Fruit fly (Drosophila melanogaster) whole organism, embryonic: ENCODE measurements around the gene CG34107.

Source experiments
- Abd-B ChIP-seq: fragments of 200-800 bp; sonication (Bioruptor generic); optimal IDR thresholded peaks from 2 replicates; lab custom pipeline; 2018; ENCODE audit warnings: missing biosample characterization, mild to moderate bottlenecking, missing genetic modification characterization, moderate library complexity
- Adf1 ChIP-seq: fragments of 200-800 bp; sonication (Bioruptor generic); IDR thresholded peaks from 2 replicates; pipeline ENCODE4 v1.3.6; 2022; ENCODE audit warnings: missing biosample characterization, missing genetic modification characterization
- CG11085 ChIP-seq: fragments of 200-800 bp; sonication (Bioruptor generic); IDR thresholded peaks from 2 replicates; pipeline ENCODE4 v1.3.6; 2022; ENCODE audit warnings: missing biosample characterization, missing genetic modification characterization
- CG12391 ChIP-seq: fragments of 200-800 bp; sonication (Bioruptor generic); optimal IDR thresholded peaks from 3 replicates; lab custom pipeline; 2018; ENCODE audit warnings: missing biosample characterization, mild to moderate bottlenecking, missing genetic modification characterization, moderate library complexity
- CG13296 ChIP-seq: fragments of 200-800 bp; sonication (Bioruptor generic); optimal IDR thresholded peaks from 3 replicates; lab custom pipeline; 2018; ENCODE audit warnings: missing biosample characterization, mild to moderate bottlenecking, missing genetic modification characterization
- CG13624 ChIP-seq: fragments of 200-800 bp; sonication (Bioruptor generic); optimal IDR thresholded peaks from 2 replicates; lab custom pipeline; 2016; ENCODE audit warnings: missing biosample characterization, missing genetic modification characterization
- CG14014 ChIP-seq: fragments of 200-800 bp; sonication (Bioruptor generic); IDR thresholded peaks from 2 replicates; pipeline ENCODE4 v1.3.6; 2022; ENCODE audit warnings: missing biosample characterization, missing genetic modification characterization
- CG15073 ChIP-seq: fragments of 200-800 bp; sonication (Bioruptor generic); optimal IDR thresholded peaks from 2 replicates; lab custom pipeline; 2016; ENCODE audit warnings: missing biosample characterization, missing genetic modification characterization
- CG15269 ChIP-seq: fragments of 200-800 bp; sonication (Bioruptor generic); optimal IDR thresholded peaks from 2 replicates; lab custom pipeline; 2018; ENCODE audit warnings: missing biosample characterization, mild to moderate bottlenecking, missing genetic modification characterization, moderate library complexity
- CG17359 ChIP-seq: fragments of 200-800 bp; sonication (Bioruptor generic); optimal IDR thresholded peaks from 3 replicates; lab custom pipeline; 2018; ENCODE audit warnings: missing biosample characterization, mild to moderate bottlenecking, missing genetic modification characterization, moderate library complexity
- CG2129 ChIP-seq: fragments of 200-800 bp; sonication (Bioruptor generic); IDR thresholded peaks from 2 replicates; pipeline ENCODE4 v1.3.6; 2022; ENCODE audit warnings: missing biosample characterization, missing genetic modification characterization; ENCODE audit not compliant: partially characterized antibody
- CG2202 ChIP-seq: fragments of 200-800 bp; sonication (Bioruptor generic); optimal IDR thresholded peaks from 2 replicates; lab custom pipeline; 2018; ENCODE audit warnings: missing biosample characterization, mild to moderate bottlenecking, missing genetic modification characterization
- CG2712 ChIP-seq: fragments of 200-800 bp; optimal IDR thresholded peaks from 3 replicates; lab custom pipeline; 2019; ENCODE audit warnings: missing biosample characterization, mild to moderate bottlenecking, missing genetic modification characterization, moderate library complexity
- CG7786 ChIP-seq: fragments of 200-800 bp; sonication (Bioruptor generic); optimal IDR thresholded peaks from 2 replicates; lab custom pipeline; 2016; ENCODE audit warnings: missing biosample characterization, missing genetic modification characterization
- CG8359 ChIP-seq: fragments of 200-800 bp; sonication (Bioruptor generic); optimal IDR thresholded peaks from 2 replicates; lab custom pipeline; 2017; ENCODE audit warnings: missing biosample characterization, mild to moderate bottlenecking, missing genetic modification characterization, borderline replicate concordance
- CG8944 ChIP-seq: fragments of 200-800 bp; sonication (Bioruptor generic); optimal IDR thresholded peaks from 3 replicates; lab custom pipeline; 2016; ENCODE audit warnings: missing biosample characterization, missing genetic modification characterization
- CTCF ChIP-seq: fragments of 200-800 bp; sonication (Bioruptor generic); optimal IDR thresholded peaks from 2 replicates; lab custom pipeline; 2017; ENCODE audit warnings: missing biosample characterization, mild to moderate bottlenecking, missing genetic modification characterization, moderate library complexity
- Camta ChIP-seq: fragments of 200-800 bp; sonication (Bioruptor generic); optimal IDR thresholded peaks from 2 replicates; lab custom pipeline; 2016; ENCODE audit warnings: missing biosample characterization, missing genetic modification characterization
- Dip2 ChIP-seq: fragments of 200-800 bp; sonication (Bioruptor generic); IDR thresholded peaks from 2 replicates; pipeline ENCODE4 v1.3.6; 2022; ENCODE audit warnings: missing biosample characterization, missing genetic modification characterization
- Dip3 ChIP-seq: fragments of 200-800 bp; sonication (Bioruptor generic); optimal IDR thresholded peaks from 3 replicates; lab custom pipeline; 2016; ENCODE audit warnings: missing biosample characterization, missing genetic modification characterization
- Hmr ChIP-seq: fragments of 200-800 bp; sonication (Bioruptor generic); optimal IDR thresholded peaks from 3 replicates; lab custom pipeline; 2017; ENCODE audit warnings: mild to moderate bottlenecking, missing biosample characterization, missing genetic modification reagents, missing genetic modification characterization
- Kr ChIP-seq: fragments of 200-800 bp; sonication (Bioruptor generic); optimal IDR thresholded peaks from 2 replicates; lab custom pipeline; 2017; ENCODE audit warnings: missing biosample characterization, mild to moderate bottlenecking, missing genetic modification characterization
- Max ChIP-seq: fragments of 200-800 bp; sonication (Bioruptor generic); optimal IDR thresholded peaks from 2 replicates; lab custom pipeline; 2016; ENCODE audit warnings: missing biosample characterization, mild to moderate bottlenecking, missing genetic modification characterization
- Med ChIP-seq: fragments of 200-800 bp; sonication (Bioruptor generic); peaks from one replicate; lab custom pipeline; 2016; ENCODE audit warnings: missing biosample characterization, missing genetic modification characterization, mild to moderate bottlenecking, inconsistent platforms, moderate library complexity
- Sox100B ChIP-seq: fragments of 200-800 bp; sonication (Bioruptor generic); optimal IDR thresholded peaks from 3 replicates; lab custom pipeline; 2018; ENCODE audit warnings: missing biosample characterization, mild to moderate bottlenecking, missing genetic modification characterization
- Stat92E ChIP-seq, 3 experiments: fragments of >200 bp in 2 of 3; fragments of 200-800 bp in 1 of 3; sonication (Bioruptor generic) in 1 of 3; optimal IDR thresholded peaks; 2 replicates each; lab custom pipeline; 2017 to 2019; ENCODE audit warnings: missing biosample characterization in 3 of 3, missing genetic modification characterization in 3 of 3, mild to moderate bottlenecking in 1 of 3, moderate library complexity in 1 of 3
- Trl ChIP-seq, 3 experiments: fragments of >200 bp in 2 of 3; fragments of 200-800 bp in 1 of 3; sonication (Bioruptor generic) in 1 of 3; optimal IDR thresholded peaks; 2 replicates in 1 of 3; 3 replicates in 2 of 3; lab custom pipeline; 2016 to 2017; ENCODE audit warnings: missing biosample characterization in 1 of 3, missing genetic modification characterization in 1 of 3
- Xbp1 ChIP-seq: fragments of 200-800 bp; sonication (Bioruptor generic); optimal IDR thresholded peaks from 3 replicates; lab custom pipeline; 2016; ENCODE audit warnings: missing biosample characterization, mild to moderate bottlenecking, missing genetic modification characterization
- Xrp1 ChIP-seq: fragments of 200-800 bp; sonication (Bioruptor generic); IDR thresholded peaks from 2 replicates; pipeline ENCODE4 v1.3.6; 2022; ENCODE audit warnings: missing biosample characterization, missing genetic modification characterization
- amos ChIP-seq: fragments of 200-800 bp; sonication (Bioruptor generic); IDR thresholded peaks from 2 replicates; pipeline ENCODE4 v1.3.6; 2022; ENCODE audit warnings: missing biosample characterization, missing genetic modification characterization; ENCODE audit not compliant: partially characterized antibody
- caup ChIP-seq: fragments of 200-800 bp; sonication (Bioruptor generic); optimal IDR thresholded peaks from 3 replicates; lab custom pipeline; 2017; ENCODE audit warnings: missing biosample characterization, mild to moderate bottlenecking, missing genetic modification characterization, moderate library complexity; ENCODE audit not compliant: severe bottlenecking
- cg ChIP-seq: fragments of 200-800 bp; sonication (Bioruptor generic); optimal IDR thresholded peaks from 3 replicates; lab custom pipeline; 2019; ENCODE audit warnings: missing biosample characterization, mild to moderate bottlenecking, missing genetic modification characterization, moderate library complexity
- corto ChIP-seq: fragments of 200-800 bp; sonication (Bioruptor generic); optimal IDR thresholded peaks from 2 replicates; lab custom pipeline; 2016; ENCODE audit warnings: missing biosample characterization, mild to moderate bottlenecking, missing genetic modification characterization, moderate library complexity
- croc ChIP-seq: fragments of 200-800 bp; sonication (Bioruptor generic); conservative IDR thresholded peaks from 3 replicates; pipeline ENCODE4 v1.3.6; 2022; ENCODE audit warnings: missing biosample characterization, missing genetic modification characterization
- da ChIP-seq: fragments of 200-800 bp; sonication (Bioruptor generic); optimal IDR thresholded peaks from 2 replicates; lab custom pipeline; 2016; ENCODE audit warnings: missing biosample characterization, missing genetic modification characterization
- danr ChIP-seq: fragments of 200-800 bp; sonication (Bioruptor generic); IDR thresholded peaks from 2 replicates; pipeline ENCODE4 v1.3.6; 2022; ENCODE audit warnings: missing biosample characterization, missing genetic modification characterization
- dpn ChIP-seq, 2 experiments: fragments of 200-800 bp; sonication (Bioruptor generic); optimal IDR thresholded peaks; 3 replicates each; lab custom pipeline; 2016; ENCODE audit warnings: missing biosample characterization in 2 of 2, missing genetic modification characterization in 2 of 2
- dysf ChIP-seq: fragments of 200-800 bp; sonication (Bioruptor generic); IDR thresholded peaks from 3 replicates; pipeline ENCODE4 v1.3.6; 2022; ENCODE audit warnings: missing biosample characterization, missing genetic modification characterization
- gsb ChIP-seq: fragments of 200-800 bp; sonication (Bioruptor generic); IDR thresholded peaks from 2 replicates; pipeline ENCODE4 v1.3.6; 2022; ENCODE audit warnings: missing biosample characterization, missing genetic modification characterization
- klu ChIP-seq: fragments of 200-800 bp; sonication (Bioruptor generic); IDR thresholded peaks from 2 replicates; pipeline ENCODE4 v1.3.6; 2022; ENCODE audit warnings: missing biosample characterization, missing genetic modification characterization
- luna ChIP-seq: fragments of 200-800 bp; sonication (Bioruptor generic); optimal IDR thresholded peaks from 2 replicates; lab custom pipeline; 2016; ENCODE audit warnings: missing biosample characterization, missing genetic modification characterization
- nerfin-1 ChIP-seq: fragments of 200-800 bp; sonication (Bioruptor generic); optimal IDR thresholded peaks from 3 replicates; lab custom pipeline; 2019; ENCODE audit warnings: missing biosample characterization, mild to moderate bottlenecking, missing genetic modification characterization, moderate library complexity
- pita ChIP-seq: fragments of 200-800 bp; sonication (Bioruptor generic); optimal IDR thresholded peaks from 2 replicates; lab custom pipeline; 2017; ENCODE audit warnings: missing biosample characterization, mild to moderate bottlenecking, missing genetic modification characterization
- ranshi ChIP-seq: fragments of 200-800 bp; sonication (Bioruptor generic); IDR thresholded peaks from 2 replicates; pipeline ENCODE4 v1.3.6; 2022; ENCODE audit warnings: missing biosample characterization, missing genetic modification characterization
- repo ChIP-seq: fragments of 200-800 bp; sonication (Bioruptor generic); optimal IDR thresholded peaks from 2 replicates; lab custom pipeline; 2016; ENCODE audit warnings: missing biosample characterization, missing genetic modification characterization
- tap ChIP-seq: fragments of 200-800 bp; optimal IDR thresholded peaks from 3 replicates; lab custom pipeline; 2019; ENCODE audit warnings: missing biosample characterization, mild to moderate bottlenecking, missing genetic modification characterization, moderate library complexity
- trh ChIP-seq: fragments of 200-800 bp; sonication (Bioruptor generic); optimal IDR thresholded peaks from 2 replicates; lab custom pipeline; 2016; ENCODE audit warnings: missing biosample characterization, missing genetic modification characterization
- vnd ChIP-seq: fragments of 200-800 bp; sonication (Bioruptor generic); IDR thresholded peaks from 3 replicates; pipeline ENCODE4 v1.3.6; 2022; ENCODE audit warnings: missing biosample characterization, missing genetic modification characterization; ENCODE audit not compliant: partially characterized antibody
- vvl ChIP-seq: fragments of 200-800 bp; sonication (Bioruptor generic); IDR thresholded peaks from 2 replicates; pipeline ENCODE4 v1.3.6; 2022; ENCODE audit warnings: missing biosample characterization, missing genetic modification characterization
- zf30C ChIP-seq: fragments of 200-800 bp; sonication (Bioruptor generic); optimal IDR thresholded peaks from 3 replicates; lab custom pipeline; 2018; ENCODE audit warnings: missing biosample characterization, mild to moderate bottlenecking, missing genetic modification characterization

Gene CG34107

DNA sequence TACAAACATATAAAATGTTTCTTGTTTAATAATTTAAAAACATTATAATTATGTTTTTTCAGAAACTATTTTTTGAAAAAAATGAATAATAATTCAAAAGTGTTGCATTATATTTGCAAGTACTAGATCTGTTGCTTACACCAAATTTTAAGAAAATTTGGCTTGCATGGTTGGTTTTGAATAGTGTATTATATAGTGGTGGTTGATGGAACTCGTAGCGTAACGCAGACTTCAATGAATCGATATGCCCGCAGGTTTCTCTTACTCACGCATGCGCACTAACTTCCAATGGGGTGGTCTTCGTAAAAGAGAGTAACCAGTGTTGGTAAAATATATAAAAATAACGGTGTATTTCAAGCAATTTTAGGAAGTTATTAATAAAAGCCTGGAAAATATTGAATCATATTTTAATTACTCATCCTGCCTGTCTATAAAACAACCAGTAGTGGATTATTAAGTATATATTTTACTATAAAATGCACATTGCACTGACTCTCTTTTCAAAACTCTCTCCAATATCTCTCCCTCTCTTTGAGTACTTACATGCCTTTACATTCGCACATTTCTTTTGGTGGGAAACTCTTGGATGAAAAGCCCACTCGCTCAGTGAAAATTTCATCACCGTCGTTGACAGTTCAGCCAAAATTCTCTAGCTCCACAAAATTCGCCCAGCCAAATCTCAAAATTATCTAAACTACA, 34.5 kb upstream of the CG34107 start, which contains the start of gene Syn (continued):
- TF ChIP-seq trh (GFP tag; lab: Kevin White, UChicago), result no peak
- TF ChIP-seq zf30C, result peak; percentile 47
- TF ChIP-seq Xrp1 (GFP tag; lab: Robert Waterston, UW), result no peak
- TF ChIP-seq CG15269 (tag; lab: Kevin White, UChicago), result peak; percentile 29
- TF ChIP-seq CG13296 (GFP tag; lab: Kevin White, UChicago), result peak; percentile 22
- peak; percentile 24 for TF ChIP-seq Sox100B (GFP tag; lab: Kevin White, UChicago)
- TF ChIP-seq Xbp1 (GFP tag; lab: Kevin White, UChicago), result peak; percentile 10
- no peak for TF ChIP-seq CG2129
- TF ChIP-seq repo (GFP tag; lab: Kevin White, UChicago), result no peak
- TF ChIP-seq CTCF (GFP tag; lab: Kevin White, UChicago), result no peak
- TF ChIP-seq Stat92E (GFP tag; optimal IDR thresholded peaks at IDR 0.05; lab: Kevin White, UChicago), result no peak
- no peak for TF ChIP-seq amos (GFP tag; lab: Robert Waterston, UW)
- TF ChIP-seq Dip2 (GFP tag; lab: Robert Waterston, UW), result no peak
- TF ChIP-seq CG8944, result no peak
- TF ChIP-seq da (GFP tag; lab: Kevin White, UChicago), result no peak
- TF ChIP-seq CG13624, result no peak
- no peak for TF ChIP-seq corto (GFP tag; lab: Kevin White, UChicago)
- no peak for TF ChIP-seq luna (GFP tag; lab: Kevin White, UChicago)
- TF ChIP-seq danr (GFP tag; lab: Robert Waterston, UW), result no peak
- no peak for TF ChIP-seq Max
- no peak for TF ChIP-seq CG7786 (GFP tag; lab: Kevin White, UChicago)
- peak; percentile 85 for TF ChIP-seq nerfin-1 (tag; lab: Kevin White, UChicago)
- TF ChIP-seq Kr (GFP tag; lab: Kevin White, UChicago), result no peak
- TF ChIP-seq CG12391 (tag; lab: Kevin White, UChicago), result peak; percentile 23
- no peak for TF ChIP-seq CG15073 (GFP tag; lab: Kevin White, UChicago)
- TF ChIP-seq dysf (GFP tag; lab: Robert Waterston, UW), result peak; percentile 18; the same call in 1 of the 3 replicates
- TF ChIP-seq Trl (optimal IDR thresholded peaks at IDR 0.05; lab: Kevin White, UChicago), result peak; percentile 44 to 75
- TF ChIP-seq Trl (GFP tag; optimal IDR thresholded peaks at IDR 0.05; lab: Kevin White, UChicago), result no peak
- TF ChIP-seq Abd-B (GFP tag; lab: Kevin White, UChicago), result no peak
- no peak for TF ChIP-seq klu (GFP tag; lab: Robert Waterston, UW)
- TF ChIP-seq CG2712 (tag; lab: Kevin White, UChicago), result peak; percentile 24
- peak; percentile 8 for TF ChIP-seq Hmr (GFP tag; lab: Kevin White, UChicago)
- no peak for TF ChIP-seq croc (GFP tag; lab: Robert Waterston, UW)
- TF ChIP-seq pita (GFP tag; lab: Kevin White, UChicago), result no peak
- TF ChIP-seq Dip3 (GFP tag; lab: Kevin White, UChicago), result no peak
- TF ChIP-seq CG14014 (GFP tag; lab: Robert Waterston, UW), result no peak
- TF ChIP-seq CG2202 (tag; lab: Kevin White, UChicago), result no peak
- no peak for TF ChIP-seq CG8359 (GFP tag; lab: Kevin White, UChicago)
- TF ChIP-seq Camta (GFP tag; lab: Kevin White, UChicago), result no peak
- no peak for TF ChIP-seq caup (GFP tag; lab: Kevin White, UChicago)
- no peak for TF ChIP-seq ranshi (GFP tag; lab: Robert Waterston, UW)
- TF ChIP-seq vnd (GFP tag; lab: Robert Waterston, UW), result no peak
- peak; percentile 56 for TF ChIP-seq Med
- no peak for TF ChIP-seq dpn (GFP tag; optimal IDR thresholded peaks at IDR 0.05; lab: Kevin White, UChicago)
- TF ChIP-seq cg (GFP tag; lab: Kevin White, UChicago), result no peak
- no peak for TF ChIP-seq gsb (GFP tag; lab: Robert Waterston, UW)
- no peak for TF ChIP-seq Adf1 (GFP tag; lab: Robert Waterston, UW)
- TF ChIP-seq CG11085 (GFP tag; lab: Robert Waterston, UW), result no peak
- peak; percentile 24 for TF ChIP-seq CG17359 (tag; lab: Kevin White, UChicago)
- 0 out of 2 replicates have a peak, but pooled peaks have one; percentile 19 for TF ChIP-seq vvl (GFP tag; lab: Robert Waterston, UW)
- no peak for TF ChIP-seq tap (tag; lab: Kevin White, UChicago)
